Worm (Caenorhabditis elegans) whole organism, late embryonic: Measurements from ENCODE around the gene srlf-17.

Experiments
- C38D4.7 ChIP-seq: fragments of 200-800 bp; sonication (Bioruptor generic); optimal IDR thresholded peaks from 2 replicates; lab custom pipeline; 2018; ENCODE audit warnings: mild to moderate bottlenecking, missing genetic modification characterization, moderate library complexity, missing compliant biosample characterization
- F13H6.1 ChIP-seq: sonication (generic microtip); optimal IDR thresholded peaks from 2 replicates; lab custom pipeline; 2016; ENCODE audit warnings: missing genetic modification characterization, missing compliant biosample characterization
- elt-4 ChIP-seq: sonication (generic microtip); optimal IDR thresholded peaks from 2 replicates; lab custom pipeline; 2016; ENCODE audit warnings: missing genetic modification characterization, missing compliant biosample characterization
- fkh-10 ChIP-seq: fragments of 150-350 bp; optimal IDR thresholded peaks from 2 replicates; lab custom pipeline; 2014; ENCODE audit warnings: missing biosample characterization, missing genetic modification reagents, missing genetic modification characterization
- mec-3 ChIP-seq: sonication (generic microtip); optimal IDR thresholded peaks from 2 replicates; lab custom pipeline; 2016; ENCODE audit warnings: borderline replicate concordance, missing genetic modification characterization, missing compliant biosample characterization
- nfya-1 ChIP-seq: sonication (generic microtip); optimal IDR thresholded peaks from 2 replicates; lab custom pipeline; 2017; ENCODE audit warnings: missing genetic modification characterization, mild to moderate bottlenecking, missing compliant biosample characterization, antibody characterized with exemption, moderate library complexity
- nhr-11 ChIP-seq: fragments of 150-350 bp; optimal IDR thresholded peaks from 2 replicates; lab custom pipeline; 2014; ENCODE audit warnings: missing biosample characterization, missing genetic modification characterization
- pqm-1 ChIP-seq: sonication (generic microtip); optimal IDR thresholded peaks from 2 replicates; lab custom pipeline; 2016; ENCODE audit warnings: missing genetic modification characterization, missing compliant biosample characterization
- rnt-1 ChIP-seq: sonication (generic microtip); optimal IDR thresholded peaks from 2 replicates; lab custom pipeline; 2016; ENCODE audit warnings: missing genetic modification characterization, missing compliant biosample characterization
- tbx-2 ChIP-seq: sonication (generic microtip); optimal IDR thresholded peaks from 2 replicates; lab custom pipeline; 2016; ENCODE audit warnings: missing genetic modification characterization, missing compliant biosample characterization

ce11 chrIV:11149454-11150163, 47.1 kb upstream of the srlf-17 start, which contains the start of the genes F01G4.6 and pfd-1:
- TF ChIP-seq nhr-11 (tag; lab: Kevin White, UChicago) (no peak), rnt-1 (peak; percentile 3), tbx-2 (tag; lab: Kevin White, UChicago) (peak; percentile 44), nfya-1 (tag; lab: Kevin White, UChicago) (peak; percentile 90), elt-4 (tag; lab: Kevin White, UChicago) (no peak), pqm-1 (no peak), F13H6.1 (tag; lab: Kevin White, UChicago) (peak; percentile 11), fkh-10 (GFP tag; lab: Kevin White, UChicago) (no peak), mec-3 (tag; lab: Kevin White, UChicago) (no peak), C38D4.7 (no peak)
